Fruit fly (Drosophila melanogaster) whole organism, prepupa: ENCODE results near the gene Sgp.
A peak's percentile ranks its signal among the peaks of the same experiment; 100 is the strongest.

Experiments
- Blimp-1 ChIP-seq: fragments of 200-800 bp; sonication (Bioruptor generic); optimal IDR thresholded peaks from 3 replicates; lab custom pipeline; 2017; ENCODE audit warnings: missing biosample characterization, missing genetic modification characterization, mild to moderate bottlenecking, moderate library complexity, missing genetic modification reagents
- CG11294 ChIP-seq: fragments of 200-800 bp; sonication (Bioruptor generic); IDR thresholded peaks from 2 replicates; pipeline ENCODE4 v1.3.6; 2022; ENCODE audit warnings: missing biosample characterization, missing genetic modification characterization
- CG11902 ChIP-seq: fragments of 200-800 bp; sonication (Bioruptor generic); optimal IDR thresholded peaks from 3 replicates; lab custom pipeline; 2016; ENCODE audit warnings: missing biosample characterization, missing genetic modification characterization
- CG15336 ChIP-seq: fragments of 200-800 bp; sonication (Bioruptor generic); IDR thresholded peaks from 2 replicates; pipeline ENCODE4 v1.3.6; 2022; ENCODE audit warnings: missing biosample characterization, missing genetic modification characterization
- CG1621 ChIP-seq: fragments of 200-800 bp; sonication (Bioruptor generic); optimal IDR thresholded peaks from 3 replicates; lab custom pipeline; 2018; ENCODE audit warnings: missing biosample characterization, mild to moderate bottlenecking, missing genetic modification characterization
- CG16779 ChIP-seq: fragments of 200-800 bp; sonication (Bioruptor generic); optimal IDR thresholded peaks from 3 replicates; lab custom pipeline; 2017; ENCODE audit warnings: missing biosample characterization, mild to moderate bottlenecking, missing genetic modification characterization
- CG31627 ChIP-seq: fragments of 200-800 bp; sonication (Bioruptor generic); optimal IDR thresholded peaks from 3 replicates; lab custom pipeline; 2016; ENCODE audit warnings: missing biosample characterization, missing genetic modification characterization
- CG32006 ChIP-seq: fragments of 200-800 bp; sonication (Bioruptor generic); optimal IDR thresholded peaks from 3 replicates; lab custom pipeline; 2017; ENCODE audit warnings: missing biosample characterization, mild to moderate bottlenecking, missing genetic modification characterization
- CG34406 ChIP-seq: fragments of 200-800 bp; sonication (Bioruptor generic); optimal IDR thresholded peaks from 3 replicates; lab custom pipeline; 2016; ENCODE audit warnings: missing biosample characterization, missing genetic modification characterization
- CG3919 ChIP-seq: fragments of 200-800 bp; sonication (Bioruptor generic); optimal IDR thresholded peaks from 3 replicates; lab custom pipeline; 2016; ENCODE audit warnings: missing biosample characterization, missing genetic modification characterization
- CG6163 ChIP-seq: fragments of 200-800 bp; sonication (Bioruptor generic); IDR thresholded peaks from 3 replicates; pipeline ENCODE4 v1.3.6; 2022; ENCODE audit warnings: missing biosample characterization, missing genetic modification characterization
- CG6276 ChIP-seq: fragments of 200-800 bp; sonication (Bioruptor generic); optimal IDR thresholded peaks from 2 replicates; lab custom pipeline; 2017; ENCODE audit warnings: missing biosample characterization, mild to moderate bottlenecking, missing genetic modification characterization
- CG6792 ChIP-seq: fragments of 200-800 bp; sonication (Bioruptor generic); optimal IDR thresholded peaks from 3 replicates; lab custom pipeline; 2016; ENCODE audit warnings: missing biosample characterization, missing genetic modification characterization
- CG6854 ChIP-seq: fragments of 200-800 bp; sonication (Bioruptor generic); optimal IDR thresholded peaks from 2 replicates; lab custom pipeline; 2017; ENCODE audit warnings: missing biosample characterization, mild to moderate bottlenecking, missing genetic modification characterization
- CG7368 ChIP-seq: fragments of 200-800 bp; sonication (Bioruptor generic); optimal IDR thresholded peaks from 3 replicates; lab custom pipeline; 2016; ENCODE audit warnings: missing biosample characterization, missing genetic modification characterization
- CG9139 ChIP-seq: fragments of 200-800 bp; sonication (Bioruptor generic); optimal IDR thresholded peaks from 3 replicates; lab custom pipeline; 2017; ENCODE audit warnings: missing biosample characterization, mild to moderate bottlenecking, missing genetic modification characterization
- Eip75B ChIP-seq: fragments of 200-800 bp; sonication (Bioruptor generic); optimal IDR thresholded peaks from 3 replicates; lab custom pipeline; 2016; ENCODE audit warnings: missing biosample characterization, missing genetic modification characterization
- Eip78C ChIP-seq: fragments of 200-800 bp; sonication (Bioruptor generic); peaks from one replicate; lab custom pipeline; 2016; ENCODE audit warnings: missing biosample characterization, missing genetic modification characterization
- Eip93F ChIP-seq: fragments of 200-800 bp; sonication (Bioruptor generic); optimal IDR thresholded peaks from 2 replicates; lab custom pipeline; 2016; ENCODE audit warnings: missing biosample characterization, mild to moderate bottlenecking, missing genetic modification characterization
- Ets21C ChIP-seq: fragments of 200-800 bp; sonication (Bioruptor generic); optimal IDR thresholded peaks from 3 replicates; lab custom pipeline; 2016; ENCODE audit warnings: missing biosample characterization, missing genetic modification characterization
- Ets96B ChIP-seq: fragments of 200-800 bp; optimal IDR thresholded peaks from 2 replicates; lab custom pipeline; 2019; ENCODE audit warnings: missing biosample characterization, mild to moderate bottlenecking, missing genetic modification characterization, moderate library complexity
- Gug ChIP-seq: fragments of 200-800 bp; sonication (Bioruptor generic); IDR thresholded peaks from 2 replicates; pipeline ENCODE4 v1.3.6; 2022; ENCODE audit warnings: missing biosample characterization, missing genetic modification characterization
- Hr38 ChIP-seq: sonication (Bioruptor generic); optimal IDR thresholded peaks from 2 replicates; lab custom pipeline; 2016; ENCODE audit warnings: missing biosample characterization, missing genetic modification characterization
- Hr4 ChIP-seq: fragments of 200-800 bp; sonication (Bioruptor generic); optimal IDR thresholded peaks from 3 replicates; lab custom pipeline; 2016; ENCODE audit warnings: missing biosample characterization, missing genetic modification characterization
- Lpt ChIP-seq: fragments of 200-800 bp; sonication (Bioruptor generic); optimal IDR thresholded peaks from 3 replicates; lab custom pipeline; 2016; ENCODE audit warnings: missing biosample characterization, missing genetic modification characterization
- Met ChIP-seq: fragments of 200-800 bp; sonication (Bioruptor generic); optimal IDR thresholded peaks from 3 replicates; lab custom pipeline; 2016; ENCODE audit warnings: missing biosample characterization, missing genetic modification characterization
- OdsH ChIP-seq: fragments of 200-800 bp; sonication (Bioruptor generic); optimal IDR thresholded peaks from 3 replicates; lab custom pipeline; 2016; ENCODE audit warnings: missing biosample characterization, missing genetic modification characterization
- Smox ChIP-seq: fragments of 200-800 bp; sonication (Bioruptor generic); optimal IDR thresholded peaks from 3 replicates; lab custom pipeline; 2016; ENCODE audit warnings: missing biosample characterization, missing genetic modification characterization
- Sox102F ChIP-seq: fragments of 200-800 bp; sonication (Bioruptor generic); optimal IDR thresholded peaks from 2 replicates; lab custom pipeline; 2016; ENCODE audit warnings: missing biosample characterization, mild to moderate bottlenecking, missing genetic modification characterization
- Sox14 ChIP-seq: fragments of 200-800 bp; sonication (Bioruptor generic); optimal IDR thresholded peaks from 3 replicates; lab custom pipeline; 2016; ENCODE audit warnings: missing biosample characterization, missing genetic modification characterization
- Sox15 ChIP-seq: fragments of 200-800 bp; sonication (Bioruptor generic); optimal IDR thresholded peaks from 3 replicates; lab custom pipeline; 2016; ENCODE audit warnings: missing biosample characterization, missing genetic modification characterization
- achi ChIP-seq: fragments of 200-800 bp; sonication (Bioruptor generic); optimal IDR thresholded peaks from 3 replicates; lab custom pipeline; 2016; ENCODE audit warnings: missing biosample characterization, missing genetic modification characterization
- dac ChIP-seq: fragments of 200-800 bp; sonication (Bioruptor generic); optimal IDR thresholded peaks from 2 replicates; lab custom pipeline; 2017; ENCODE audit warnings: missing biosample characterization, mild to moderate bottlenecking, missing genetic modification characterization
- dsx ChIP-seq: fragments of 200-800 bp; optimal IDR thresholded peaks from 3 replicates; lab custom pipeline; 2019; ENCODE audit warnings: missing biosample characterization, mild to moderate bottlenecking, missing genetic modification characterization, moderate library complexity; ENCODE audit not compliant: poor library complexity, severe bottlenecking
- fd59A ChIP-seq: fragments of 200-800 bp; sonication (Bioruptor generic); optimal IDR thresholded peaks from 2 replicates; lab custom pipeline; 2017; ENCODE audit warnings: missing biosample characterization, mild to moderate bottlenecking, missing genetic modification characterization, missing genetic modification reagents
- fd85E ChIP-seq: fragments of 200-800 bp; sonication (Bioruptor generic); optimal IDR thresholded peaks from 3 replicates; lab custom pipeline; 2016; ENCODE audit warnings: missing biosample characterization, missing genetic modification characterization
- fkh ChIP-seq: fragments of 200-800 bp; sonication (Bioruptor generic); optimal IDR thresholded peaks from 3 replicates; lab custom pipeline; 2017; ENCODE audit warnings: missing biosample characterization, mild to moderate bottlenecking, missing genetic modification characterization, moderate library complexity
- lz ChIP-seq: fragments of 200-800 bp; sonication (Bioruptor generic); optimal IDR thresholded peaks from 3 replicates; lab custom pipeline; 2016; ENCODE audit warnings: missing biosample characterization, missing genetic modification characterization
- pdm3 ChIP-seq: fragments of 200-800 bp; sonication (Bioruptor generic); optimal IDR thresholded peaks from 3 replicates; lab custom pipeline; 2016; ENCODE audit warnings: missing biosample characterization, missing genetic modification characterization
- svp ChIP-seq: fragments of 200-800 bp; sonication (Bioruptor generic); peaks from one replicate; lab custom pipeline; 2016; ENCODE audit warnings: missing biosample characterization, missing genetic modification characterization
- topi ChIP-seq: fragments of 200-800 bp; sonication (Bioruptor generic); optimal IDR thresholded peaks from 3 replicates; lab custom pipeline; 2016; ENCODE audit warnings: missing biosample characterization, missing genetic modification characterization
- vri ChIP-seq: fragments of 200-800 bp; sonication (Bioruptor generic); optimal IDR thresholded peaks from 3 replicates; lab custom pipeline; 2016; ENCODE audit warnings: missing biosample characterization, mild to moderate bottlenecking, missing genetic modification characterization

Sgp gene

DNA sequence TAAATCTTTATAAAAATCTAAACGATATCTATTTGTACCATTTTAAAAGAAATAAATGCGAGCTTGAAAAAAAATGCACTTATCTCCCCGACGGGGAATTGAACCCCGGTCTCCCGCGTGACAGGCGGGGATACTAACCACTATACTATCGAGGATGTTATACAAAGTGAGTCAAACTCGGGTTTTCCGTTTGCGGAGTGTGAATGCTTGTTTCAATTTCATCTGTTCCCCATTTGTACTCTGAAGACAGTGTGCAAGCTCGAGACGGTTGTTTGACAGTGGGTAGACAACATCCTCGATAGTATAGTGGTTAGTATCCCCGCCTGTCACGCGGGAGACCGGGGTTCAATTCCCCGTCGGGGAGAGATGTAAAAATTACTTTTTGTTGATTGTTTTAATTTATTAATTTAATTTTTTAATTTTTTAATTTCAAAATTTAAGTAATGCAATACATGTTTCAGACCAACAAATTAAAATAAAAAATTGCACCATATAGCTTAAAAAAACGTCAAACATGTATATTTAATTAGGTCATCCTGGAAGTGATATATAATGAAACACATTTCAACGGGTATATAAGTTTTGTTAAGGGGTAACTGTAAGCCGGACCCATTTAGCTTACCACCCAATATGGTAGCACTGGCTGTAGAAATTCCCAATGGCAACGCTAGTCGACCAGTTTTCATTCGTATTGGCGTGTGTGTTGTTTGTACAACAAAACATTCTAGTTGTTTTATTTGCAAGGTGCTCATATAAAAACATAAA, 22.2 kb downstream of the Sgp start, which contains the start of gene Sema1a (continued):
- TF ChIP-seq CG3919 (peak; percentile 76), CG31627 (GFP tag; lab: Kevin White, UChicago) (peak; percentile 82), svp (GFP tag; lab: Kevin White, UChicago) (peak; percentile 79), Lpt (peak; percentile 55), dac (peak; percentile 75), Sox14 (GFP tag; lab: Kevin White, UChicago) (peak; percentile 63), CG34406 (GFP tag; lab: Kevin White, UChicago) (peak; percentile 60), Gug (GFP tag; lab: Robert Waterston, UW) (peak; percentile 51), Blimp-1 (GFP tag; lab: Kevin White, UChicago) (no peak), pdm3 (peak; percentile 39), Hr4 (GFP tag; lab: Kevin White, UChicago) (peak; percentile 90), Met (peak; percentile 30), Eip93F (GFP tag; lab: Kevin White, UChicago) (no peak), Sox15 (no peak), fd59A (GFP tag; lab: Kevin White, UChicago) (no peak), fkh (GFP tag; lab: Kevin White, UChicago) (peak; percentile 72), CG11902 (GFP tag; lab: Kevin White, UChicago) (peak; percentile 32), Hr38 (GFP tag; lab: Kevin White, UChicago) (no peak), CG6163 (peak; percentile 72), Sox102F (GFP tag; lab: Kevin White, UChicago) (peak; percentile 75), OdsH (peak; percentile 35), CG6792 (GFP tag; lab: Kevin White, UChicago) (peak; percentile 66), fd85E (GFP tag; lab: Kevin White, UChicago) (no peak), dsx (peak; percentile 0), topi (GFP tag; lab: Kevin White, UChicago) (peak; percentile 38), Smox (GFP tag; lab: Kevin White, UChicago) (peak; percentile 57), CG32006 (GFP tag; lab: Kevin White, UChicago) (peak; percentile 81), CG6276 (GFP tag; lab: Kevin White, UChicago) (peak; percentile 65)
- TF ChIP-seq, all 60 proteins: peak for 46

DNA sequence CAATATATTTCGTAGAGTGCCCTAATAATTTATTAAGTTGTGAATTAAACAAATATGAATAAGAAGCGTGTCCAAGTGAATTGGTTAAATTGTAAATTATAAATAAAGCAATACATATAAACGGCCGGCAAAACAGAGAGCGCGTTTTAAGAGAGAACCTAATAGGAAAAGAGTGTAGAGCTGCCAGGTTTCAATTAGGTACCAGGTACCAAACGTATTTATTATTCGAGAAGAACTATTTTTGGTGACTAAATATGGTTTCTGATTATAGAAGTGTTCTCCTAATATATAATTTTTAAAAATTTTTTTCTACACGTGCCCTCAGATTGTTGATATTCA, 22.7 kb downstream of the Sgp start:
- TF ChIP-seq OdsH: no peak
- TF ChIP-seq, all 60 proteins: peak for 0

DNA sequence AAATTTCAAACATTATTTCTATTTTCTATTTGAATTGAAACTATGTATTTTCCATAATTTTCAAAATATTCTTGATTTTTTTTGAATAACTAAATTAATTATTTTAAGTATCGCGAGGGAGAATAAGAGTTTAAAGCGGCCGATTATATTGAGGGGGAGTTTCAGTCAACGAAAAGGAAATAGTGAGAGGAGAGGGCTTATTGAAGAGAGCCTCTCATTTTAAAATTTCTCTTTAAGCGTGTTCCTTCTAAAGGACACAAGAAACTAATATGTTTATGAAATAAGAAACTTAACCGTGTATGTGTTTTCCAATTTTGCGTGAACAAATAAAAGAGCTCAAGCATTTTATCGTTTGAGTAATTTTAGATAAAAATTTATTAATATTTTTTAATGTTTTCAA, 23.1 kb downstream of the Sgp start:
- TF ChIP-seq Eip93F (GFP tag; lab: Kevin White, UChicago) (no peak), Ets96B (tag; lab: Kevin White, UChicago) (no peak), CG9139 (no peak), CG6854 (no peak), CG31627 (GFP tag; lab: Kevin White, UChicago) (no peak), CG16779 (no peak), CG15336 (GFP tag; lab: Robert Waterston, UW) (no peak), lz (GFP tag; lab: Kevin White, UChicago) (no peak), achi (GFP tag; lab: Kevin White, UChicago) (no peak), CG11294 (GFP tag; lab: Robert Waterston, UW) (no peak), CG1621 (tag; lab: Kevin White, UChicago) (no peak), CG7368 (GFP tag; lab: Kevin White, UChicago) (no peak), vri (GFP tag; lab: Kevin White, UChicago) (no peak), CG6163 (no peak), pdm3 (no peak), Eip78C (GFP tag; lab: Kevin White, UChicago) (no peak), Ets21C (GFP tag; lab: Kevin White, UChicago) (no peak), Eip75B (GFP tag; lab: Kevin White, UChicago) (no peak)
